Worm (Caenorhabditis elegans) whole organism, L1 larva: ENCODE results near the gene R107.9.
A peak's percentile ranks its signal among the peaks of the same experiment; 100 is the strongest.

ENCODE experiments used
- C04F5.9 ChIP-seq: sonication (generic microtip); optimal IDR thresholded peaks from 2 replicates; lab custom pipeline; 2016; ENCODE audit warnings: missing genetic modification characterization, missing compliant biosample characterization
- C16A3.4 ChIP-seq: fragments of 150-350 bp; optimal IDR thresholded peaks from 2 replicates; lab custom pipeline; 2014; ENCODE audit warnings: missing biosample characterization, missing genetic modification characterization
- C34B4.2 ChIP-seq: sonication (generic microtip); optimal IDR thresholded peaks from 2 replicates; lab custom pipeline; 2017; ENCODE audit warnings: mild to moderate bottlenecking, missing genetic modification characterization, missing compliant biosample characterization
- aly-2 ChIP-seq: fragments of 150-350 bp; optimal IDR thresholded peaks from 2 replicates; lab custom pipeline; 2014; ENCODE audit warnings: missing biosample characterization, missing genetic modification characterization
- ama-1 ChIP-seq: fragments of 150-350 bp; optimal IDR thresholded peaks from 2 replicates; lab custom pipeline; 2014
- blmp-1 ChIP-seq: fragments of 150-350 bp; optimal IDR thresholded peaks from 2 replicates; lab custom pipeline; 2014; ENCODE audit warnings: missing biosample characterization, missing genetic modification characterization
- ceh-8 ChIP-seq: fragments of 200-800 bp; sonication (Bioruptor generic); optimal IDR thresholded peaks from 2 replicates; lab custom pipeline; 2018; ENCODE audit warnings: mild to moderate bottlenecking, missing genetic modification characterization, moderate library complexity, missing compliant biosample characterization
- ceh-82 ChIP-seq, 3 experiments: fragments of 150-350 bp in 1 of 3; sonication (generic microtip) in 2 of 3; optimal IDR thresholded peaks; 2 replicates each; lab custom pipeline; 2014 to 2017; ENCODE audit warnings: missing biosample characterization in 3 of 3, missing genetic modification characterization in 3 of 3
- ceh-88 ChIP-seq: fragments of 200-800 bp; sonication (Bioruptor generic); IDR thresholded peaks from 2 replicates; pipeline ENCODE4 v1.3.6; 2022; ENCODE audit warnings: missing genetic modification characterization, missing compliant biosample characterization
- ceh-90 ChIP-seq: sonication (generic microtip); optimal IDR thresholded peaks from 2 replicates; lab custom pipeline; 2016; ENCODE audit warnings: missing genetic modification characterization, missing compliant biosample characterization
- dsc-1 ChIP-seq: sonication (generic microtip); optimal IDR thresholded peaks from 2 replicates; lab custom pipeline; 2016; ENCODE audit warnings: mild to moderate bottlenecking, missing genetic modification characterization, missing compliant biosample characterization
- efl-1 ChIP-seq, 4 experiments: fragments of 150-350 bp; optimal IDR thresholded peaks in 3 of 4; peaks in 1 of 4; 1 replicate in 1 of 4; 2 replicates in 3 of 4; lab custom pipeline; 2014; ENCODE audit warnings: missing biosample characterization in 2 of 4, missing genetic modification characterization in 2 of 4, missing genetic modification reagents in 2 of 4
- efl-3 ChIP-seq: fragments of 200-800 bp; sonication (Bioruptor generic); optimal IDR thresholded peaks from 2 replicates; lab custom pipeline; 2018; ENCODE audit warnings: mild to moderate bottlenecking, missing genetic modification characterization, missing compliant biosample characterization
- egl-27 ChIP-seq, 2 experiments: fragments of 150-350 bp in 1 of 2; sonication (generic microtip); optimal IDR thresholded peaks; 3 replicates each; lab custom pipeline; 2017 to 2018; ENCODE audit warnings: missing biosample characterization in 2 of 2, missing genetic modification characterization in 2 of 2, missing genetic modification reagents in 2 of 2
- elt-2 ChIP-seq: sonication (generic microtip); optimal IDR thresholded peaks from 2 replicates; lab custom pipeline; 2016; ENCODE audit warnings: missing genetic modification characterization, mild to moderate bottlenecking, inconsistent platforms, missing compliant biosample characterization, missing genetic modification reagents
- ets-5 ChIP-seq: fragments of 200-800 bp; sonication (Bioruptor generic); IDR thresholded peaks from 2 replicates; pipeline ENCODE4 v1.3.6; 2022; ENCODE audit warnings: missing genetic modification characterization, missing compliant biosample characterization
- fkh-4 ChIP-seq: sonication (generic microtip); optimal IDR thresholded peaks from 2 replicates; lab custom pipeline; 2016; ENCODE audit warnings: missing compliant biosample characterization, missing genetic modification characterization, borderline replicate concordance
- fos-1 ChIP-seq: fragments of 150-350 bp; optimal IDR thresholded peaks from 2 replicates; lab custom pipeline; 2014; ENCODE audit warnings: missing biosample characterization, missing genetic modification characterization
- irx-1 ChIP-seq: sonication (generic microtip); optimal IDR thresholded peaks from 2 replicates; lab custom pipeline; 2016; ENCODE audit warnings: missing genetic modification characterization, missing compliant biosample characterization
- jun-1 ChIP-seq: fragments of 150-350 bp; optimal IDR thresholded peaks from 2 replicates; lab custom pipeline; 2014; ENCODE audit warnings: missing biosample characterization, missing genetic modification reagents, missing genetic modification characterization
- lin-13 ChIP-seq: fragments of 150-350 bp; optimal IDR thresholded peaks from 2 replicates; lab custom pipeline; 2014; ENCODE audit warnings: missing biosample characterization, missing genetic modification reagents, missing genetic modification characterization
- lin-14 ChIP-seq: fragments of 200-800 bp; sonication (Bioruptor generic); optimal IDR thresholded peaks from 2 replicates; lab custom pipeline; 2018; ENCODE audit warnings: mild to moderate bottlenecking, missing genetic modification characterization, moderate library complexity, missing compliant biosample characterization
- lin-39 ChIP-seq: fragments of 150-350 bp; optimal IDR thresholded peaks from 2 replicates; lab custom pipeline; 2014; ENCODE audit warnings: missing biosample characterization, missing genetic modification reagents, missing genetic modification characterization
- lsy-2 ChIP-seq, 2 experiments: fragments of 150-350 bp; optimal IDR thresholded peaks; 2 replicates each; lab custom pipeline; 2014; ENCODE audit warnings: missing biosample characterization in 2 of 2, missing genetic modification characterization in 2 of 2
- mab-9 ChIP-seq: fragments of 200-800 bp; sonication (Bioruptor generic); IDR thresholded peaks from 2 replicates; pipeline ENCODE4 v1.3.6; 2022; ENCODE audit warnings: missing genetic modification reagents, missing genetic modification characterization, missing compliant biosample characterization
- mep-1 ChIP-seq: fragments of 150-350 bp; optimal IDR thresholded peaks from 2 replicates; lab custom pipeline; 2014; ENCODE audit warnings: missing biosample characterization, missing genetic modification characterization
- nhr-12 ChIP-seq: sonication (generic microtip); optimal IDR thresholded peaks from 2 replicates; lab custom pipeline; 2017; ENCODE audit warnings: missing biosample characterization, missing genetic modification characterization
- nhr-20 ChIP-seq: sonication (generic microtip); optimal IDR thresholded peaks from 2 replicates; lab custom pipeline; 2016; ENCODE audit warnings: mild to moderate bottlenecking, missing genetic modification characterization, missing compliant biosample characterization
- nhr-237 ChIP-seq: fragments of 150-350 bp; optimal IDR thresholded peaks from 2 replicates; lab custom pipeline; 2014; ENCODE audit warnings: missing biosample characterization, missing genetic modification characterization
- nhr-28 ChIP-seq: fragments of 150-350 bp; optimal IDR thresholded peaks from 2 replicates; lab custom pipeline; 2014; ENCODE audit warnings: missing biosample characterization, missing genetic modification characterization
- nhr-47 ChIP-seq: sonication (generic microtip); optimal IDR thresholded peaks from 2 replicates; lab custom pipeline; 2016; ENCODE audit warnings: mild to moderate bottlenecking, missing genetic modification characterization, moderate library complexity, missing compliant biosample characterization
- nhr-71 ChIP-seq: sonication (generic microtip); optimal IDR thresholded peaks from 2 replicates; lab custom pipeline; 2016; ENCODE audit warnings: mild to moderate bottlenecking, missing genetic modification characterization, moderate library complexity, missing compliant biosample characterization
- nhr-85 ChIP-seq: sonication (generic microtip); peaks from one replicate; lab custom pipeline; 2016; ENCODE audit warnings: missing genetic modification characterization, inconsistent platforms, missing compliant biosample characterization
- pag-3 ChIP-seq: sonication (generic microtip); optimal IDR thresholded peaks from 2 replicates; lab custom pipeline; 2017; ENCODE audit warnings: missing genetic modification characterization, mild to moderate bottlenecking, missing compliant biosample characterization, antibody characterized with exemption, borderline replicate concordance; ENCODE audit not compliant: insufficient read depth
- pqm-1 ChIP-seq: sonication (generic microtip); optimal IDR thresholded peaks from 3 replicates; lab custom pipeline; 2017; ENCODE audit warnings: missing biosample characterization, missing genetic modification characterization
- rnt-1 ChIP-seq: sonication (generic microtip); optimal IDR thresholded peaks from 2 replicates; lab custom pipeline; 2016; ENCODE audit warnings: mild to moderate bottlenecking, missing genetic modification characterization, moderate library complexity, missing compliant biosample characterization
- skn-1 ChIP-seq: fragments of 150-350 bp; optimal IDR thresholded peaks from 2 replicates; lab custom pipeline; 2014; ENCODE audit warnings: missing biosample characterization, missing genetic modification characterization
- snpc-4 ChIP-seq: fragments of 150-350 bp; optimal IDR thresholded peaks from 2 replicates; lab custom pipeline; 2014; ENCODE audit warnings: missing biosample characterization, missing genetic modification characterization
- snu-23 ChIP-seq: sonication (generic microtip); optimal IDR thresholded peaks from 2 replicates; lab custom pipeline; 2016; ENCODE audit warnings: missing genetic modification characterization, missing compliant biosample characterization
- swsn-7 ChIP-seq: sonication (generic microtip); optimal IDR thresholded peaks from 2 replicates; lab custom pipeline; 2016; ENCODE audit warnings: missing genetic modification characterization, missing compliant biosample characterization
- tbx-2 ChIP-seq: sonication (generic microtip); optimal IDR thresholded peaks from 2 replicates; lab custom pipeline; 2016; ENCODE audit warnings: missing genetic modification characterization, missing compliant biosample characterization
- unc-30 ChIP-seq: sonication (generic microtip); optimal IDR thresholded peaks from 2 replicates; lab custom pipeline; 2017; ENCODE audit warnings: missing biosample characterization, missing genetic modification characterization
- unc-62 ChIP-seq: fragments of 150-350 bp; optimal IDR thresholded peaks from 2 replicates; lab custom pipeline; 2014; ENCODE audit warnings: missing biosample characterization, missing genetic modification reagents, missing genetic modification characterization
- unc-86 ChIP-seq: sonication (generic microtip); optimal IDR thresholded peaks from 2 replicates; lab custom pipeline; 2016; ENCODE audit warnings: missing genetic modification characterization, missing compliant biosample characterization
- vab-15 ChIP-seq: sonication (generic microtip); optimal IDR thresholded peaks from 2 replicates; lab custom pipeline; 2017; ENCODE audit warnings: missing genotype, mild to moderate bottlenecking, missing genetic modification characterization, missing compliant biosample characterization
- xbp-1 ChIP-seq: sonication (generic microtip); optimal IDR thresholded peaks from 2 replicates; lab custom pipeline; 2016; ENCODE audit warnings: missing genetic modification characterization, missing compliant biosample characterization
- ztf-11 ChIP-seq, 2 experiments: sonication (generic microtip); optimal IDR thresholded peaks; 2 replicates each; lab custom pipeline; 2016 to 2017; ENCODE audit warnings: missing genetic modification characterization in 2 of 2, missing biosample characterization in 1 of 2, missing compliant biosample characterization in 1 of 2
- ztf-4 ChIP-seq: fragments of 150-350 bp; optimal IDR thresholded peaks from 2 replicates; lab custom pipeline; 2014; ENCODE audit warnings: missing biosample characterization, missing genetic modification characterization

R107.9 gene

ce11 chrIII:9052371-9052978 is 14.7 kb downstream of the R107.9 start (continued):
- peak; percentile 7 for TF ChIP-seq aly-2 (tag; lab: Kevin White, UChicago)
- TF ChIP-seq lsy-2 (tag; optimal IDR thresholded peaks at IDR 0.05; lab: Kevin White, UChicago) = peak; percentile 34 to 47
- TF ChIP-seq swsn-7 (tag; lab: Kevin White, UChicago) = peak; percentile 30
- TF ChIP-seq rnt-1 (tag; lab: Kevin White, UChicago) = peak; percentile 49
- TF ChIP-seq efl-1 (optimal IDR thresholded peaks at IDR 0.05; lab: Kevin White, UChicago) = peak; percentile 49 to 50
- peak in 1 of 2 experiments; percentile 87 for TF ChIP-seq efl-1 (GFP tag; optimal IDR thresholded peaks at IDR 0.05 in 1 of 2; lab: Kevin White, UChicago)
- peak; percentile 6 for TF ChIP-seq pag-3 (tag; lab: Kevin White, UChicago)
- TF ChIP-seq jun-1 = no peak
- TF ChIP-seq ceh-8 = no peak
- TF ChIP-seq tbx-2 = peak; percentile 36
- peak; percentile 28 for TF ChIP-seq ama-1 (lab: Kevin White, UChicago)
- TF ChIP-seq C04F5.9 (tag; lab: Kevin White, UChicago) = no peak
- no peak for TF ChIP-seq nhr-28 (tag; lab: Kevin White, UChicago)
- no peak for TF ChIP-seq ceh-90 (tag; lab: Kevin White, UChicago)
- TF ChIP-seq ztf-4 (tag; lab: Kevin White, UChicago) = peak; percentile 1
- no peak for TF ChIP-seq C16A3.4
- TF ChIP-seq pqm-1 = no peak
- peak; percentile 31 for TF ChIP-seq blmp-1 (tag; lab: Kevin White, UChicago)
- TF ChIP-seq xbp-1 = peak; percentile 49
- TF ChIP-seq skn-1 (tag; lab: Kevin White, UChicago) = peak; percentile 50
- TF ChIP-seq dsc-1 = peak; percentile 42

ce11 chrIII:9053263-9053662 is 15.5 kb downstream of the R107.9 start:
- peak; percentile 3 for TF ChIP-seq lin-14 (GFP tag; lab: Kevin White, UChicago)
- TF ChIP-seq nhr-237 (tag; lab: Kevin White, UChicago) = peak; percentile 19
- peak; percentile 47 for TF ChIP-seq nhr-85 (tag; lab: Kevin White, UChicago)
- no peak for TF ChIP-seq unc-86 (tag; lab: Kevin White, UChicago)
- TF ChIP-seq C34B4.2 (tag; lab: Kevin White, UChicago) = peak; percentile 19
- no peak for TF ChIP-seq ets-5 (GFP tag; lab: Robert Waterston, UW)

ce11 chrIII:9053740-9054252 is 16.0 kb downstream of the R107.9 start, which contains the start of gene R107.5:
TSS of gene R107.5 (minus strand) at chrIII:9053790.
- no peak for TF ChIP-seq fkh-4 (tag; lab: Kevin White, UChicago)
- TF ChIP-seq unc-30 (tag; lab: Kevin White, UChicago) = no peak
- peak; percentile 66 to 88 (median 88) for TF ChIP-seq ceh-82 (tag; optimal IDR thresholded peaks at IDR 0.05; lab: Kevin White, UChicago)
- peak; percentile 46 for TF ChIP-seq C04F5.9 (tag; lab: Kevin White, UChicago)
- peak; percentile 99 for TF ChIP-seq snu-23 (GFP tag; lab: Kevin White, UChicago)
- TF ChIP-seq snpc-4 (tag; lab: Kevin White, UChicago) = peak; percentile 65
- no peak for TF ChIP-seq nhr-28 (tag; lab: Kevin White, UChicago)
- no peak for TF ChIP-seq efl-3 (GFP tag; lab: Kevin White, UChicago)
- peak; percentile 98 for TF ChIP-seq nhr-71 (tag; lab: Kevin White, UChicago)
- peak; percentile 98 for TF ChIP-seq blmp-1 (tag; lab: Kevin White, UChicago)
- TF ChIP-seq mab-9 (GFP tag; lab: Robert Waterston, UW) = peak; percentile 97
- TF ChIP-seq nhr-12 (tag; lab: Kevin White, UChicago) = no peak
- peak; percentile 75 for TF ChIP-seq elt-2 (tag; lab: Kevin White, UChicago)
- TF ChIP-seq vab-15 = no peak
- TF ChIP-seq lin-39 (tag; lab: Kevin White, UChicago) = no peak
- TF ChIP-seq lin-13 = peak; percentile 89
- no peak for TF ChIP-seq ama-1 (lab: Kevin White, UChicago)
- TF ChIP-seq irx-1 (tag; lab: Kevin White, UChicago) = peak; percentile 83
- TF ChIP-seq unc-62 (GFP tag; lab: Kevin White, UChicago) = no peak
- peak; percentile 98 for TF ChIP-seq nhr-20 (tag; lab: Kevin White, UChicago)
- TF ChIP-seq fos-1 (tag; lab: Kevin White, UChicago) = peak; percentile 26
- peak; percentile 54 for TF ChIP-seq aly-2 (tag; lab: Kevin White, UChicago)
- peak in 1 of 2 experiments; percentile 65 for TF ChIP-seq ztf-11 (tag; optimal IDR thresholded peaks at IDR 0.05; lab: Kevin White, UChicago)
- TF ChIP-seq tbx-2 = peak; percentile 89
- peak; percentile 81 to 90 for TF ChIP-seq lsy-2 (tag; optimal IDR thresholded peaks at IDR 0.05; lab: Kevin White, UChicago)
- peak; percentile 94 for TF ChIP-seq mep-1 (tag; lab: Kevin White, UChicago)
- peak; percentile 17 to 61 for TF ChIP-seq egl-27 (tag; optimal IDR thresholded peaks at IDR 0.05; lab: Kevin White, UChicago)
- TF ChIP-seq skn-1 (tag; lab: Kevin White, UChicago) = peak; percentile 95
- TF ChIP-seq nhr-237 (tag; lab: Kevin White, UChicago) = peak; percentile 93
- TF ChIP-seq nhr-47 (tag; lab: Kevin White, UChicago) = peak; percentile 95
- peak; percentile 84 for TF ChIP-seq ceh-88 (GFP tag; lab: Robert Waterston, UW)
